Fruit fly (Drosophila melanogaster) whole organism, embryonic: ENCODE data around the gene cdi.

Experiments used
- CG10959 ChIP-seq: fragments of 200-800 bp; sonication (Bioruptor generic); IDR thresholded peaks from 2 replicates; pipeline ENCODE4 v1.3.6; 2022; ENCODE audit warnings: missing biosample characterization, missing genetic modification characterization
- CG11085 ChIP-seq: fragments of 200-800 bp; sonication (Bioruptor generic); IDR thresholded peaks from 2 replicates; pipeline ENCODE4 v1.3.6; 2022; ENCODE audit warnings: missing biosample characterization, missing genetic modification characterization
- CG11504 ChIP-seq: fragments of 200-800 bp; sonication (Bioruptor generic); optimal IDR thresholded peaks from 3 replicates; lab custom pipeline; 2019; ENCODE audit warnings: missing biosample characterization, mild to moderate bottlenecking, missing genetic modification characterization, moderate library complexity
- CG12236 ChIP-seq: fragments of 200-800 bp; sonication (Bioruptor generic); optimal IDR thresholded peaks from 2 replicates; lab custom pipeline; 2016; ENCODE audit warnings: missing biosample characterization, missing genetic modification characterization
- CG12744 ChIP-seq: fragments of 200-800 bp; sonication (Bioruptor generic); optimal IDR thresholded peaks from 2 replicates; lab custom pipeline; 2016; ENCODE audit warnings: missing biosample characterization, missing genetic modification characterization
- CG13123 ChIP-seq: fragments of 200-800 bp; sonication (Bioruptor generic); optimal IDR thresholded peaks from 2 replicates; lab custom pipeline; 2016; ENCODE audit warnings: missing biosample characterization, missing genetic modification characterization
- CG13894 ChIP-seq: fragments of 200-800 bp; sonication (Bioruptor generic); optimal IDR thresholded peaks from 3 replicates; lab custom pipeline; 2018; ENCODE audit warnings: missing biosample characterization, mild to moderate bottlenecking, missing genetic modification characterization, moderate library complexity
- CG14860 ChIP-seq: fragments of 200-800 bp; sonication (Bioruptor generic); IDR thresholded peaks from 3 replicates; pipeline ENCODE4 v1.3.6; 2022; ENCODE audit warnings: missing biosample characterization, missing genetic modification characterization; ENCODE audit not compliant: partially characterized antibody
- CG17186 ChIP-seq: fragments of 200-800 bp; sonication (Bioruptor generic); optimal IDR thresholded peaks from 3 replicates; lab custom pipeline; 2017; ENCODE audit warnings: missing biosample characterization, missing genetic modification reagents, missing genetic modification characterization
- CG17829 ChIP-seq: fragments of 200-800 bp; optimal IDR thresholded peaks from 2 replicates; lab custom pipeline; 2019; ENCODE audit warnings: missing biosample characterization, mild to moderate bottlenecking, missing genetic modification characterization, moderate library complexity
- CG32767 ChIP-seq: fragments of 200-800 bp; sonication (Bioruptor generic); IDR thresholded peaks from 2 replicates; pipeline ENCODE4 v1.3.6; 2022; ENCODE audit warnings: missing biosample characterization, missing genetic modification characterization
- CG3726 ChIP-seq: fragments of 200-800 bp; sonication (Bioruptor generic); IDR thresholded peaks from 3 replicates; pipeline ENCODE4, ENCODE4 v1.3.6; 2022; ENCODE audit warnings: missing biosample characterization, missing genetic modification characterization
- CG4424 ChIP-seq: fragments of 200-800 bp; sonication (Bioruptor generic); optimal IDR thresholded peaks from 3 replicates; lab custom pipeline; 2016; ENCODE audit warnings: missing biosample characterization, missing genetic modification characterization
- CG6654 ChIP-seq: fragments of 200-800 bp; sonication (Bioruptor generic); optimal IDR thresholded peaks from 2 replicates; lab custom pipeline; 2017; ENCODE audit warnings: missing biosample characterization, mild to moderate bottlenecking, missing genetic modification characterization
- CG7271 ChIP-seq: fragments of 200-800 bp; sonication (Bioruptor generic); optimal IDR thresholded peaks from 2 replicates; lab custom pipeline; 2018; ENCODE audit warnings: missing biosample characterization, mild to moderate bottlenecking, missing genetic modification characterization, moderate library complexity
- CG8765 ChIP-seq: fragments of 200-800 bp; sonication (Bioruptor generic); IDR thresholded peaks from 2 replicates; pipeline ENCODE4 v1.3.6; 2022; ENCODE audit warnings: missing biosample characterization, missing genetic modification characterization
- CTCF ChIP-seq: fragments of 200-800 bp; sonication (Bioruptor generic); optimal IDR thresholded peaks from 2 replicates; lab custom pipeline; 2017; ENCODE audit warnings: missing biosample characterization, mild to moderate bottlenecking, missing genetic modification characterization, moderate library complexity
- Dref ChIP-seq: fragments of 200-800 bp; sonication (Bioruptor generic); IDR thresholded peaks from 2 replicates; pipeline ENCODE4 v1.3.6; 2022; ENCODE audit warnings: missing biosample characterization, missing genetic modification characterization
- Ets97D ChIP-seq: fragments of 200-800 bp; sonication (Bioruptor generic); optimal IDR thresholded peaks from 3 replicates; lab custom pipeline; 2016; ENCODE audit warnings: missing biosample characterization, missing genetic modification characterization
- Fer2 ChIP-seq: fragments of 200-800 bp; sonication (Bioruptor generic); optimal IDR thresholded peaks from 2 replicates; lab custom pipeline; 2018; ENCODE audit warnings: missing biosample characterization, mild to moderate bottlenecking, missing genetic modification characterization, moderate library complexity
- H2.0 ChIP-seq: fragments of 200-800 bp; sonication (Bioruptor generic); IDR thresholded peaks from 2 replicates; pipeline ENCODE4 v1.3.6; 2022; ENCODE audit warnings: missing biosample characterization, missing genetic modification characterization
- Hmx ChIP-seq: fragments of 200-800 bp; sonication (Bioruptor generic); optimal IDR thresholded peaks from 2 replicates; lab custom pipeline; 2016; ENCODE audit warnings: missing biosample characterization, missing genetic modification characterization
- Hsf ChIP-seq: fragments of 200-800 bp; sonication (Bioruptor generic); optimal IDR thresholded peaks from 3 replicates; lab custom pipeline; 2016; ENCODE audit warnings: missing biosample characterization, missing genetic modification characterization
- MBD-R2 ChIP-seq: fragments of 200-800 bp; sonication (Bioruptor generic); IDR thresholded peaks from 2 replicates; pipeline ENCODE4 v1.3.6; 2022; ENCODE audit warnings: missing biosample characterization, missing genetic modification characterization
- Meics ChIP-seq: fragments of 200-800 bp; sonication (Bioruptor generic); optimal IDR thresholded peaks from 2 replicates; lab custom pipeline; 2017; ENCODE audit warnings: missing biosample characterization, mild to moderate bottlenecking, missing genetic modification characterization
- PHDP ChIP-seq: fragments of 200-800 bp; sonication (Bioruptor generic); optimal IDR thresholded peaks from 3 replicates; lab custom pipeline; 2018; ENCODE audit warnings: missing biosample characterization, mild to moderate bottlenecking, missing genetic modification characterization, moderate library complexity
- Pdp1 ChIP-seq, 2 experiments: fragments of 200-800 bp; sonication (Bioruptor generic); optimal IDR thresholded peaks; 3 replicates each; lab custom pipeline; 2016; ENCODE audit warnings: missing biosample characterization in 2 of 2, missing genetic modification characterization in 2 of 2, mild to moderate bottlenecking in 1 of 2, moderate library complexity in 1 of 2
- Sry-δ ChIP-seq: fragments of 200-800 bp; sonication (Bioruptor generic); optimal IDR thresholded peaks from 2 replicates; lab custom pipeline; 2016; ENCODE audit warnings: missing biosample characterization, missing genetic modification characterization
- Trl ChIP-seq, 3 experiments: fragments of >200 bp in 2 of 3; fragments of 200-800 bp in 1 of 3; sonication (Bioruptor generic) in 1 of 3; optimal IDR thresholded peaks; 2 replicates in 1 of 3; 3 replicates in 2 of 3; lab custom pipeline; 2016 to 2017; ENCODE audit warnings: missing biosample characterization in 1 of 3, missing genetic modification characterization in 1 of 3
- az2 ChIP-seq: fragments of 200-800 bp; sonication (Bioruptor generic); optimal IDR thresholded peaks from 3 replicates; lab custom pipeline; 2016; ENCODE audit warnings: missing biosample characterization, missing genetic modification characterization
- bsh ChIP-seq, 2 experiments: fragments of 200-800 bp; sonication (Bioruptor generic); optimal IDR thresholded peaks; 2 replicates each; lab custom pipeline; 2017 to 2018; ENCODE audit warnings: mild to moderate bottlenecking in 2 of 2, missing biosample characterization in 2 of 2, missing genetic modification characterization in 2 of 2, moderate library complexity in 1 of 2
- caup ChIP-seq: fragments of 200-800 bp; sonication (Bioruptor generic); optimal IDR thresholded peaks from 3 replicates; lab custom pipeline; 2017; ENCODE audit warnings: missing biosample characterization, mild to moderate bottlenecking, missing genetic modification characterization, moderate library complexity; ENCODE audit not compliant: severe bottlenecking
- eyg ChIP-seq: fragments of 200-800 bp; sonication (Bioruptor generic); optimal IDR thresholded peaks from 3 replicates; lab custom pipeline; 2016; ENCODE audit warnings: missing biosample characterization, missing genetic modification characterization
- gce ChIP-seq: fragments of 200-800 bp; sonication (Bioruptor generic); IDR thresholded peaks from 3 replicates; pipeline ENCODE4 v1.3.6; 2022; ENCODE audit warnings: missing biosample characterization, missing genetic modification characterization
- gcm2 ChIP-seq: fragments of 200-800 bp; sonication (Bioruptor generic); optimal IDR thresholded peaks from 2 replicates; lab custom pipeline; 2016; ENCODE audit warnings: missing biosample characterization, missing genetic modification characterization
- insv ChIP-seq, 2 experiments: fragments of 200-800 bp; sonication (Bioruptor generic); optimal IDR thresholded peaks; 3 replicates each; lab custom pipeline; 2016 to 2018; ENCODE audit warnings: missing biosample characterization in 2 of 2, missing genetic modification characterization in 2 of 2
- kay ChIP-seq: fragments of 200-800 bp; sonication (Bioruptor generic); optimal IDR thresholded peaks from 2 replicates; lab custom pipeline; 2016; ENCODE audit warnings: missing biosample characterization, missing genetic modification characterization
- lilli ChIP-seq: fragments of 200-800 bp; sonication (Bioruptor generic); optimal IDR thresholded peaks from 3 replicates; lab custom pipeline; 2016; ENCODE audit warnings: missing biosample characterization, missing genetic modification characterization
- luna ChIP-seq: fragments of 200-800 bp; sonication (Bioruptor generic); optimal IDR thresholded peaks from 2 replicates; lab custom pipeline; 2016; ENCODE audit warnings: missing biosample characterization, missing genetic modification characterization
- mam ChIP-seq: fragments of 200-800 bp; sonication (Bioruptor generic); optimal IDR thresholded peaks from 3 replicates; lab custom pipeline; 2016; ENCODE audit warnings: missing biosample characterization, missing genetic modification characterization
- otp ChIP-seq: fragments of 200-800 bp; sonication (Bioruptor generic); IDR thresholded peaks from 3 replicates; pipeline ENCODE4, ENCODE4 v1.3.6; 2022; ENCODE audit warnings: missing biosample characterization, missing genetic modification characterization
- repo ChIP-seq: fragments of 200-800 bp; sonication (Bioruptor generic); optimal IDR thresholded peaks from 2 replicates; lab custom pipeline; 2016; ENCODE audit warnings: missing biosample characterization, missing genetic modification characterization
- sim ChIP-seq: fragments of 200-800 bp; sonication (Bioruptor generic); IDR thresholded peaks from 2 replicates; pipeline ENCODE4 v1.3.6; 2022; ENCODE audit warnings: missing biosample characterization, missing genetic modification characterization
- sqz ChIP-seq: fragments of 200-800 bp; sonication (Bioruptor generic); optimal IDR thresholded peaks from 3 replicates; lab custom pipeline; 2018; ENCODE audit warnings: missing biosample characterization, mild to moderate bottlenecking, missing genetic modification characterization
- stwl ChIP-seq: fragments of 200-800 bp; sonication (Bioruptor generic); optimal IDR thresholded peaks from 3 replicates; lab custom pipeline; 2018; ENCODE audit warnings: missing biosample characterization, mild to moderate bottlenecking, missing genetic modification characterization, moderate library complexity
- tll ChIP-seq, 2 experiments: fragments of 200-800 bp in 1 of 2; fragments of >200 bp in 1 of 2; sonication (Bioruptor generic) in 1 of 2; optimal IDR thresholded peaks; 2 replicates each; lab custom pipeline; 2017 to 2019; ENCODE audit warnings: missing biosample characterization in 2 of 2, missing genetic modification characterization in 2 of 2, mild to moderate bottlenecking in 1 of 2, moderate library complexity in 1 of 2
- unpg ChIP-seq: fragments of 200-800 bp; sonication (Bioruptor generic); optimal IDR thresholded peaks from 3 replicates; lab custom pipeline; 2018; ENCODE audit warnings: missing biosample characterization, mild to moderate bottlenecking, missing genetic modification characterization, moderate library complexity
- vvl ChIP-seq: fragments of 200-800 bp; sonication (Bioruptor generic); IDR thresholded peaks from 2 replicates; pipeline ENCODE4 v1.3.6; 2022; ENCODE audit warnings: missing biosample characterization, missing genetic modification characterization

The cdi gene

dm6 chr3R:19094799-19095418 is 839 bp upstream of the cdi start, which contains the start of the genes mRpL55 and ATPsynD (continued):
- TF ChIP-seq Ets97D (GFP tag; lab: Kevin White, UChicago) (peak; percentile 61), stwl (tag; lab: Kevin White, UChicago) (peak; percentile 70), CG11504 (peak; percentile 38), MBD-R2 (GFP tag; lab: Robert Waterston, UW) (peak; percentile 82), eyg (GFP tag; lab: Kevin White, UChicago) (no peak), Pdp1 (GFP tag; optimal IDR thresholded peaks at IDR 0.05; lab: Kevin White, UChicago) (peak in 1 of 2 experiments; percentile 97), mam (no peak), Dref (GFP tag; lab: Robert Waterston, UW) (peak; percentile 56), Sry-δ (GFP tag; lab: Kevin White, UChicago) (peak; percentile 10), sqz (GFP tag; lab: Kevin White, UChicago) (no peak), PHDP (tag; lab: Kevin White, UChicago) (peak; percentile 3), vvl (peak; percentile 38; the same call in 1 of the 2 replicates), unpg (GFP tag; lab: Kevin White, UChicago) (peak; percentile 18), CG17186 (no peak)

dm6 chr3R:19093127-19093812 is 800 bp downstream of the cdi start:
- TF ChIP-seq mam (no peak), CG13123 (GFP tag; lab: Kevin White, UChicago) (no peak), otp (GFP tag; lab: Robert Waterston, UW) (0 out of 3 replicates have a peak, but pooled peaks have one; percentile 12), CG11085 (GFP tag; lab: Robert Waterston, UW) (no peak), Meics (GFP tag; lab: Kevin White, UChicago) (peak; percentile 38), gcm2 (no peak), CG8765 (GFP tag; lab: Robert Waterston, UW) (no peak), Ets97D (GFP tag; lab: Kevin White, UChicago) (no peak), sim (no peak), CG13894 (tag; lab: Kevin White, UChicago) (no peak), CG17829 (tag; lab: Kevin White, UChicago) (no peak), CG12236 (GFP tag; lab: Kevin White, UChicago) (no peak), H2.0 (peak; percentile 31; the same call in 1 of the 2 replicates), CG6654 (GFP tag; lab: Kevin White, UChicago) (no peak), lilli (GFP tag; lab: Kevin White, UChicago) (no peak), tll (GFP tag; optimal IDR thresholded peaks at IDR 0.05; lab: Kevin White, UChicago) (no peak), insv (GFP tag; optimal IDR thresholded peaks at IDR 0.05; lab: Kevin White, UChicago) (no peak), az2 (GFP tag; lab: Kevin White, UChicago) (peak; percentile 35), bsh (GFP tag; optimal IDR thresholded peaks at IDR 0.05; lab: Kevin White, UChicago) (no peak), Hmx (GFP tag; lab: Kevin White, UChicago) (no peak), gce (GFP tag; lab: Robert Waterston, UW) (no peak), CG32767 (GFP tag; lab: Robert Waterston, UW) (no peak), repo (GFP tag; lab: Kevin White, UChicago) (no peak), CG4424 (GFP tag; lab: Kevin White, UChicago) (peak; percentile 51), CG3726 (GFP tag; lab: Robert Waterston, UW) (no peak), Trl (optimal IDR thresholded peaks at IDR 0.05; lab: Kevin White, UChicago) (no peak), Trl (GFP tag; optimal IDR thresholded peaks at IDR 0.05; lab: Kevin White, UChicago) (no peak), kay (no peak), Fer2 (tag; lab: Kevin White, UChicago) (no peak), CG14860 (no peak), Hsf (GFP tag; lab: Kevin White, UChicago) (peak; percentile 21), CG7271 (tag; lab: Kevin White, UChicago) (no peak), luna (GFP tag; lab: Kevin White, UChicago) (no peak), CG10959 (GFP tag; lab: Robert Waterston, UW) (no peak), CG12744 (GFP tag; lab: Kevin White, UChicago) (no peak), CTCF (GFP tag; lab: Kevin White, UChicago) (no peak), caup (GFP tag; lab: Kevin White, UChicago) (no peak)
